Worm (Caenorhabditis elegans): ENCODE measurements around the gene srg-57.

The srg-57 gene

ce11 chrV:2753007-2753406 is 18.7 kb upstream of the srg-57 start, which contains the start of gene srx-26:
TSS of gene srx-26 (minus strand) at chrV:2753107.
- TF ChIP-seq nhr-179 (tag; optimal IDR thresholded peaks at IDR 0.05) (no peak), attf-6 (GFP tag; IDR thresholded peaks at IDR 0.05) (no peak)

- TF ChIP-seq ceh-27 (GFP tag; optimal IDR thresholded peaks at IDR 0.05) = no peak
These were observed 15.7 kb upstream of the srg-57 start, which contains the start of gene srx-24 for ce11 chrV:2750006-2750405. TSS of gene srx-24 (minus strand) at chrV:2750106.

ce11 chrV:2746404-2746803 is 12.1 kb upstream of the srg-57 start:
- TF ChIP-seq F10E7.11 (tag; optimal IDR thresholded peaks at IDR 0.05) (no peak), chd-7 (tag; optimal IDR thresholded peaks at IDR 0.05) (no peak), egrh-3 (GFP tag; IDR thresholded peaks at IDR 0.05) (peak; percentile 65; the same call in 1 of the 2 replicates), ztf-26 (tag; optimal IDR thresholded peaks at IDR 0.05) (no peak), snpc-4 (GFP tag; optimal IDR thresholded peaks at IDR 0.05) (no peak), snpc-4 (tag; optimal IDR thresholded peaks at IDR 0.05) (peak in 1 of 4 experiments; percentile 71), ceh-100 (GFP tag; IDR thresholded peaks at IDR 0.05) (no peak), nfyb-1 (GFP tag; IDR thresholded peaks at IDR 0.05) (0 out of 2 replicates have a peak, but pooled peaks have one; percentile 28)

ce11 chrV:2742298-2742697 is 8.0 kb upstream of the srg-57 start, which contains the start of gene srg-62:
TSS of gene srg-62 (minus strand) at chrV:2742398.
- TF ChIP-seq mcd-1 (GFP tag; IDR thresholded peaks at IDR 0.05) = no peak
- no peak for TF ChIP-seq lin-26 (GFP tag; IDR thresholded peaks at IDR 0.05)
- no peak for TF ChIP-seq snpc-4 (GFP tag; optimal IDR thresholded peaks at IDR 0.05)
- TF ChIP-seq snpc-4 (tag; optimal IDR thresholded peaks at IDR 0.05) = no peak
- no peak for TF ChIP-seq F57A8.1 (GFP tag; optimal IDR thresholded peaks at IDR 0.05)
- no peak for TF ChIP-seq madf-6 (GFP tag; IDR thresholded peaks at IDR 0.05)
- TF ChIP-seq let-607 (tag; optimal IDR thresholded peaks at IDR 0.05) = no peak
- TF ChIP-seq sdz-38 (tag; optimal IDR thresholded peaks at IDR 0.05) = no peak
- no peak for TF ChIP-seq tlf-1 (GFP tag; optimal IDR thresholded peaks at IDR 0.05)
- TF ChIP-seq tbp1 (GFP tag; optimal IDR thresholded peaks at IDR 0.05) = no peak
- no peak for TF ChIP-seq sptf-2 (GFP tag; optimal IDR thresholded peaks at IDR 0.05)
- TF ChIP-seq F55B11.4 (tag; optimal IDR thresholded peaks at IDR 0.05; ENCODE audit: borderline replicate concordance, insufficient read depth) = no peak
- no peak for TF ChIP-seq ekl-4 (GFP tag; IDR thresholded peaks at IDR 0.05)
- TF ChIP-seq lsl-1 (GFP tag; optimal IDR thresholded peaks at IDR 0.05) = no peak
- TF ChIP-seq K11D2.4 (GFP tag; IDR thresholded peaks at IDR 0.05) = no peak
- TF ChIP-seq T26A5.8 (tag; optimal IDR thresholded peaks at IDR 0.05) = no peak
- TF ChIP-seq nhr-90 (tag; optimal IDR thresholded peaks at IDR 0.05) = no peak
- no peak for TF ChIP-seq ceh-27 (GFP tag; optimal IDR thresholded peaks at IDR 0.05)

ce11 chrV:2740228-2740627 is 6.0 kb upstream of the srg-57 start, which contains the start of gene srg-61:
TSS of gene srg-61 (minus strand) at chrV:2740328.
- TF ChIP-seq dpff-1 (tag; optimal IDR thresholded peaks at IDR 0.05) (no peak), ztf-28 (GFP tag; IDR thresholded peaks at IDR 0.05) (no peak), pha-4 (tag; optimal IDR thresholded peaks at IDR 0.05) (no peak), snpc-3.4 (tag; optimal IDR thresholded peaks at IDR 0.05) (no peak), unc-62 (GFP tag; optimal IDR thresholded peaks at IDR 0.05) (no peak), F23B12.7 (tag; optimal IDR thresholded peaks at IDR 0.05; ENCODE audit: insufficient read depth) (no peak), hmg-1.2 (GFP tag; IDR thresholded peaks at IDR 0.05) (no peak), let-526 (GFP tag; IDR thresholded peaks at IDR 0.05) (no peak)

Data from whole organism, young adult.